Worm (Caenorhabditis elegans): ENCODE results near the gene ctns-1.

DNA sequence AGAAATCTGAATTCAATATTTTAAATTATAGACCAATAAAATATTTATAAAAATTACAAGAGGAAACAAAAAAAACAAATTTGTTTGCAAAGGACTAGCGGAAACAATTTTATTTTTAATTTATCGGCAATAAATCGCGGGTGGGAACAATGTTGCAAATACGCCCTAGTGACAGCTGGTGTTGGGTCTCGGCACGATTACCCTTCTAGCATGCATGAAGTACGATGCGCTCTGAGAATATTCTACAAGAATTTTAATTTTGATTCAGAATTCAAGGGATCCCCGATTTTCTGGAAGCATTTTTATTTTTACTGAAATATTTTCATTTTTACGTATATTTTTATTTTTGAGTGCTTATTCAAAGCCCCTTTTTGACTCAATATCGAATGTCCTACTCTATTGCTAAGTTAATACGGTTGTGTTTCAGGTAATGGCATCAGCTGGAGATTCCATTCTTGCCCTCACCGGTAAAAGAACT, 48.3 kb upstream of the ctns-1 start, which contains the start of the genes mig-5 and cct-1:
- TF ChIP-seq nhr-28 (tag; optimal IDR thresholded peaks at IDR 0.05) (no peak), nhr-2 (tag; optimal IDR thresholded peaks at IDR 0.05) (peak; percentile 60), snpc-4 (tag; optimal IDR thresholded peaks at IDR 0.05) (no peak), nhr-12 (tag; optimal IDR thresholded peaks at IDR 0.05) (no peak), zip-8 (tag; optimal IDR thresholded peaks at IDR 0.05) (no peak), nhr-76 (tag; optimal IDR thresholded peaks at IDR 0.05) (no peak), mep-1 (tag; optimal IDR thresholded peaks at IDR 0.05) (peak; percentile 98), ztf-11 (tag; optimal IDR thresholded peaks at IDR 0.05) (no peak), ham-2 (GFP tag; optimal IDR thresholded peaks at IDR 0.05) (peak; percentile 40)
